Worm (Caenorhabditis elegans): ENCODE measurements around the gene gst-22.

- TF ChIP-seq dao-5 (tag; optimal IDR thresholded peaks at IDR 0.05) (no peak), him-1 (tag; optimal IDR thresholded peaks at IDR 0.05) (no peak), W03F9.2 (tag; optimal IDR thresholded peaks at IDR 0.05) (no peak)
These were observed 36.7 kb downstream of the gst-22 start, which contains the start of gene rabr-3 for ce11 chrV:16195379-16195778.
